Worm (Caenorhabditis elegans): ENCODE measurements around the gene cct-5.

The cct-5 gene

ce11 chrIII:4482986-4483385 is 24.9 kb downstream of the cct-5 start:
- peak; percentile 57 for TF ChIP-seq unc-86 (tag; optimal IDR thresholded peaks at IDR 0.05)
- TF ChIP-seq nhr-76 (tag; optimal IDR thresholded peaks at IDR 0.05), result no peak
- peak; percentile 60 for TF ChIP-seq lin-14 (GFP tag; optimal IDR thresholded peaks at IDR 0.05)

- TF ChIP-seq efl-1 (optimal IDR thresholded peaks at IDR 0.05) (no peak), efl-1 (GFP tag; optimal IDR thresholded peaks at IDR 0.05 in 1 of 2) (no peak), unc-86 (tag; optimal IDR thresholded peaks at IDR 0.05) (no peak), C04F5.9 (tag; optimal IDR thresholded peaks at IDR 0.05) (no peak), zag-1 (tag; optimal IDR thresholded peaks at IDR 0.05) (no peak), snu-23 (GFP tag; optimal IDR thresholded peaks at IDR 0.05) (no peak), nhr-77 (tag; optimal IDR thresholded peaks at IDR 0.05) (no peak), ceh-8 (GFP tag; optimal IDR thresholded peaks at IDR 0.05) (no peak), ceh-88 (GFP tag; IDR thresholded peaks at IDR 0.05) (no peak), efl-3 (GFP tag; optimal IDR thresholded peaks at IDR 0.05) (no peak), ceh-63 (GFP tag; optimal IDR thresholded peaks at IDR 0.05) (no peak), F16B12.6 (tag; optimal IDR thresholded peaks at IDR 0.05) (no peak), nhr-19 (GFP tag; conservative IDR thresholded peaks at IDR 0.05) (no peak), tlp-1 (tag; optimal IDR thresholded peaks at IDR 0.05) (no peak), rnt-1 (tag; optimal IDR thresholded peaks at IDR 0.05) (no peak), ets-5 (GFP tag; IDR thresholded peaks at IDR 0.05) (no peak), egl-13 (tag; optimal IDR thresholded peaks at IDR 0.05) (no peak), vab-15 (tag; optimal IDR thresholded peaks at IDR 0.05) (no peak), mdl-1 (tag; optimal IDR thresholded peaks at IDR 0.05) (no peak)
Observed at ce11 chrIII:4481787-4482186, 26.1 kb downstream of the cct-5 start.

ce11 chrIII:4477472-4477871 is 30.4 kb downstream of the cct-5 start, which contains the start of gene ins-17:
ins-17 (minus strand) TSS chrIII:4477572.
- no peak for TF ChIP-seq tlp-1 (tag; optimal IDR thresholded peaks at IDR 0.05)
- TF ChIP-seq lir-3 (tag; optimal IDR thresholded peaks at IDR 0.05; ENCODE audit: poor library complexity), result no peak
- TF ChIP-seq unc-86 (tag; optimal IDR thresholded peaks at IDR 0.05), result no peak
- TF ChIP-seq dsc-1 (tag; optimal IDR thresholded peaks at IDR 0.05), result no peak
- TF ChIP-seq lin-13 (GFP tag; optimal IDR thresholded peaks at IDR 0.05), result no peak
- no peak for TF ChIP-seq hpl-2 (GFP tag; optimal IDR thresholded peaks at IDR 0.05)
- no peak for TF ChIP-seq mep-1 (tag; optimal IDR thresholded peaks at IDR 0.05)
- TF ChIP-seq vab-15 (tag; optimal IDR thresholded peaks at IDR 0.05), result no peak
- no peak for TF ChIP-seq pag-3 (tag; optimal IDR thresholded peaks at IDR 0.05; ENCODE audit: borderline replicate concordance, insufficient read depth)
- no peak for TF ChIP-seq nhr-77 (tag; optimal IDR thresholded peaks at IDR 0.05)
- TF ChIP-seq Y116A8C.19 (tag; optimal IDR thresholded peaks at IDR 0.05; ENCODE audit: borderline replicate concordance), result no peak
- TF ChIP-seq ces-1 (GFP tag; optimal IDR thresholded peaks at IDR 0.05), result no peak
- TF ChIP-seq pqm-1 (tag; optimal IDR thresholded peaks at IDR 0.05), result no peak
- TF ChIP-seq sox-4 (tag; optimal IDR thresholded peaks at IDR 0.05), result no peak
- TF ChIP-seq skn-1 (tag; optimal IDR thresholded peaks at IDR 0.05), result no peak
- no peak for TF ChIP-seq ama-1 (optimal IDR thresholded peaks at IDR 0.05)

- TF ChIP-seq lsy-2 (tag; optimal IDR thresholded peaks at IDR 0.05) (peak in 1 of 2 experiments; percentile 14), mab-9 (GFP tag; IDR thresholded peaks at IDR 0.05) (no peak), ceh-8 (GFP tag; optimal IDR thresholded peaks at IDR 0.05) (no peak)
Observed at ce11 chrIII:4476806-4477205, 31.1 kb downstream of the cct-5 start.

- TF ChIP-seq nhr-19 (GFP tag; conservative IDR thresholded peaks at IDR 0.05) (no peak), Y116A8C.19 (tag; optimal IDR thresholded peaks at IDR 0.05; ENCODE audit: borderline replicate concordance) (no peak), lin-35 (GFP tag; optimal IDR thresholded peaks at IDR 0.05) (no peak), F16B12.6 (tag; optimal IDR thresholded peaks at IDR 0.05) (no peak), fos-1 (tag; optimal IDR thresholded peaks at IDR 0.05) (no peak), ceh-88 (GFP tag; IDR thresholded peaks at IDR 0.05) (no peak), unc-86 (tag; optimal IDR thresholded peaks at IDR 0.05) (no peak), ceh-8 (GFP tag; optimal IDR thresholded peaks at IDR 0.05) (no peak), hlh-4 (tag; optimal IDR thresholded peaks at IDR 0.05) (no peak), mdl-1 (tag; optimal IDR thresholded peaks at IDR 0.05) (no peak), mef-2 (tag; optimal IDR thresholded peaks at IDR 0.05) (no peak), elt-2 (tag; optimal IDR thresholded peaks at IDR 0.05) (no peak), dpl-1 (GFP tag; optimal IDR thresholded peaks at IDR 0.05) (no peak), dsc-1 (tag; optimal IDR thresholded peaks at IDR 0.05) (no peak), ztf-11 (tag; optimal IDR thresholded peaks at IDR 0.05) (no peak), fkh-4 (tag; optimal IDR thresholded peaks at IDR 0.05; ENCODE audit: borderline replicate concordance) (no peak)
Observed at ce11 chrIII:4476313-4476712, 31.6 kb downstream of the cct-5 start.

Measured in whole organism, L1 larva.